Worm (Caenorhabditis elegans) whole organism, early embryonic: ENCODE data around the gene B0310.1.

Experiments used
- ama-1 ChIP-seq: fragments of 150-350 bp; optimal IDR thresholded peaks from 2 replicates; lab custom pipeline; 2014
- ceh-13 ChIP-seq: fragments of 200-800 bp; sonication (Bioruptor generic); optimal IDR thresholded peaks from 2 replicates; lab custom pipeline; 2018; ENCODE audit warnings: mild to moderate bottlenecking, missing genetic modification characterization, missing compliant biosample characterization
- hnd-1 ChIP-seq: sonication (generic microtip); optimal IDR thresholded peaks from 2 replicates; lab custom pipeline; 2016; ENCODE audit warnings: missing genetic modification characterization, missing compliant biosample characterization
- scrt-1 ChIP-seq: fragments of 200-800 bp; sonication (Bioruptor generic); IDR thresholded peaks from 2 replicates; pipeline ENCODE4 v1.3.6; 2022; ENCODE audit warnings: missing genetic modification characterization, missing compliant biosample characterization
- sea-1 ChIP-seq: fragments of 200-800 bp; sonication (Bioruptor generic); conservative IDR thresholded peaks from 2 replicates; pipeline ENCODE4 v1.3.6; 2022; ENCODE audit warnings: missing genetic modification characterization, missing compliant biosample characterization

DNA sequence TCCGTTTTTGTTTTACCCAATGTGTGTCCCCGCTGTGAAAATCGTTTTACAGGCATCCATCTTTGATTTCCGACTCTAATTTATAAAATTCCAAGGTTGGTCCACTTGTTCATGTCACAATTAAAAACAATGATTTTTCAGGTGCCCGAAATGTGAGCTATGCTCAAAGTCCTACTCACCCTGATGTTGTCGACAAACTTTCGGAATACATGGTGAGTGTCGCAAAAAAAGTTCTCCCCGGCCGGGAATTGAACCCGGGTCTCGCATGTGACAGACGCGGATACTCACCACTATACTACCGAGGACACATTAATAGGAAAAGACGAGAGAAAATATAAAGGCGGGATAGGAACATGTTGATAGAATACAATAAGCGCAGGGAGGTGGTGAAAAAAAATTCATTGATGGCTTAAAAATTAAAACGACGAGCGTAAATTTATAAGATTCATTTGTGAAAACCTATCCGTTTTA lies 3.4 kb upstream of the B0310.1 start, which contains the start of gene egl-17:
- no peak for TF ChIP-seq ama-1 (lab: Kevin White, UChicago)
- TF ChIP-seq sea-1: peak; percentile 95
- peak; percentile 96 for TF ChIP-seq scrt-1 (GFP tag; lab: Robert Waterston, UW)
- TF ChIP-seq ceh-13 (GFP tag; lab: Kevin White, UChicago): peak; percentile 86
- peak; percentile 90 for TF ChIP-seq hnd-1 (tag; lab: Kevin White, UChicago)
